Fruit fly (Drosophila melanogaster): ENCODE data around the gene DopEcR.

DNA sequence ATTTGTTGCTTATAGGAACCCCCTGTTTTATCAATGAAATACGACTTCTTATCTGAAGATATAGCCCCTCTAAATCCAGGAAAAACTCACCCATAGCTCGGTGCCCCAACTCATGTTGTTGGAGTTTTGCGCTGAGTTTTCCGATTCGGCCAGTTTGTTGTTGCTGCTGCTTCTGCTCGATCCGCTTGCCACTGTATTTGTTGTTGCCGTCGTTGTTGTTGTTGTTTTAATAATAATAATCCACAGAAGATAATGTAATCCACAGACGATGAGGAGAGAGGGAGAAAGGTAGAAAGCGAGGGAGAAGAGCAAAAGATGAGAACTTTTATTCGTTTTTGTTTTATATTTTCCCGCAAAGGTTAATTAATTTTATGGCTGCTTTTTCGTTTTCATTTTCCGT, 17.2 kb downstream of the DopEcR start:
- TF ChIP-seq Myc (optimal IDR thresholded peaks at IDR 0.05) (no peak), insv (optimal IDR thresholded peaks at IDR 0.05) (no peak), Sin3A (optimal IDR thresholded peaks at IDR 0.05) (no peak), psq (optimal IDR thresholded peaks at IDR 0.05) (no peak), h (optimal IDR thresholded peaks at IDR 0.05) (no peak), ttk (optimal IDR thresholded peaks at IDR 0.05) (no peak)

Measured in Kc167 (cell line).